Worm (Caenorhabditis elegans) whole organism, dauer: ENCODE measurements around the gene drd-5.
"Not testable (repeated sequence)": the region's sequence is repeated elsewhere in the genome, so short reads cannot be mapped to it uniquely, and the experiment has no call there.

Experiments used
- unc-62 ChIP-seq: sonication (generic microtip); optimal IDR thresholded peaks from 2 replicates; lab custom pipeline; 2017; ENCODE audit warnings: missing biosample characterization, missing genetic modification reagents, missing genetic modification characterization

Gene drd-5

DNA sequence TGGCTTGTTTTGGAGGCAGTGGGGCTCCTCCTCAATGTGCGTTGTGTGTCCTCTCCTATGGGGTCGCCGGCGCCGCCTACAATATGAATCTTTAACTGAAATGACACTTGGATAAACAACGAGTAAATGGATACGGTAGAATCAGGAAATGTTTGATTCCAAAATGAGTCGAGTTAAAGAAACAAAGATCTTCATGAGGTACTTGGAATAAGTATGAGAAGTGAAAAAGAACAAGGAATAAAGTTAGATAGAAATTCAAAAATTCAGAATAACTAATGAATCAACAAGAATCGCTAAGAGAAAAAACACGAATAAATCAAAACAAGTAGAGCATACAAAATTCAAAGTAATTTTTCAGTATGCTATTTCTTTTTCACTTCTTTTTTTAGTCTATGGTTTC is 4.8 kb upstream of the drd-5 start, which contains the start of gene npr-28:
npr-28 (minus strand) TSS at position 101 of the 400 bp plus-strand sequence.
- TF ChIP-seq unc-62 (GFP tag; lab: Kevin White, UChicago) = no peak

DNA sequence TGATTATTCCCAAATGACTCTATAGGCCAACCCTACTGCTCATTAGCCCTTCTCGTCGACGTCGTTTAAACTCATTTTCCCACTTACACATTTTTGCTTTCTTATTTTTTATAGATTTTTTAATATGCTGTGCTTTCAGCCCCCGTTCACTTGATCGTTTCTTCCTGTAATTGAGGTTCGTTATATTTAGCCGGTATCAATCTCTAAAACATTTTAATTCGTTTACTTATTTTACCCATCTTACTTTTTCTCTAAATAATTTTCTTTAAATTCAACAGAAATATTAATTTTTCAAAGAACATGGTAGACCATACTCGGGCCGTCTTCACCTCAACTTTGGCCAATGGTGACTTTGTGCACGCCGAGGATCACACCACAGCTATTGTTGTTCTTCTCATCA is 4.5 kb downstream of the drd-5 start, which contains the start of gene F55E10.1:
F55E10.1 (plus strand) TSS at position 301 of the 400 bp plus-strand sequence.
- no peak for TF ChIP-seq unc-62 (GFP tag; lab: Kevin White, UChicago)

DNA sequence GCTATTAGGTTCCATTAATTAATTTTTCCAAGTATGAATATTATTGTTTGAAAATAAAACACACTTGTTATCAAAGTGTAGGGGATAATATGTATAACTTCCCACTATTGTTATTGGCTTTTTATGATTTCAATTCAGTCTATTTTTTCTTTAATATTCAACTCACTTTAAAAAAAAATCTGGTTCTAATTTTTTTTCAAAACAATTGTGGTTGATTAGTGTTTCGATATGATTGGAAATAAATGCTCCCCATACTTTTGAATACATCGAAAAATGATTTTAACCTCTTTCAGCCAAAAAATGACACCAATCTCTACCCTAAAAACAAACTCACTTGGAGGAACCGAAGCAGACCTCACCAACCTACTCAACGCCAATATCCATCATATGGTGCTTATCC is 5.8 kb downstream of the drd-5 start, which contains the start of gene F55E10.2:
F55E10.2 (plus strand) TSS at position 301 of the 400 bp plus-strand sequence.
- TF ChIP-seq unc-62 (GFP tag; lab: Kevin White, UChicago) = no peak

DNA sequence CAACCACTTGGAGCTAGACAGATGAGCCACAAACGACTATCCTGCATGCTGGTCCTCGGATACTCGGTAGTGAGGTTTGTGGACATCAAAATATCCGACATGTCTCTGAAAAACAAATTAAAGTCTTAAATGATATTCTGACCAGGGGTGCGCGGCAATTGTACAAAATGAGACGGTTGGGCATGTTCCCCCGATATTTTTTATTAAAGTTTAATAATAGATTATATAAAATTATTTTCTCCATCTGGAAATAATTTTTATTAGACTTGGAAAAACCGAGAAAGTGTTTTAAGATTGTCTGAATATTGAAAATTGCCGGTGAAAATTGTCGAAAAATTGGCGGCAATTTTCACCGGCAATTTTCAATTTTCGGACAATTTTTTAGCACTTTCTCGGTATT is 18.3 kb downstream of the drd-5 start, which contains the start of gene F55E10.4:
F55E10.4 (minus strand) TSS at position 101 of the 400 bp plus-strand sequence.
- no peak for TF ChIP-seq unc-62 (GFP tag; lab: Kevin White, UChicago)

DNA sequence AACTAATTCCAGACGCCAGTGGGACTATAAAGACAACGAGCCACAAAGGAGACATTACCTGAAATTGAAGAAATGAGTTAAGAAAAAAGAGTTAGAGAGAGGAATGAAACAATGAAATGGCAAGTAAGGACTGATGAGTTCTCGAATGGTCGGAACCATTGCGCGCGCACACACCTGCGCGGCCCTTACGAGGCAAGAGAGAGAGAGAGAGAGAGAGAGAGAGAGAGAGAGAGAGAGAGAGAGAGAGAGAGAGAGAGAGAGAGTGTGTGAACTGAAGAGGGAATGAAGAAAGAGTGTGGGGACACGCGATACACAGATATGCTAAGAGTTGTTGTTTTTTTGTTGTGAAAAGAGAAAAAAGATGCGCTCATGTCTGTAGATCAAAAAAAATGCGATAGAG is 19.8 kb downstream of the drd-5 start, which contains the start of gene R09F10.8:
R09F10.8 (minus strand) TSS at position 58 of the 400 bp plus-strand sequence.
- no peak for TF ChIP-seq unc-62 (GFP tag; lab: Kevin White, UChicago)

DNA sequence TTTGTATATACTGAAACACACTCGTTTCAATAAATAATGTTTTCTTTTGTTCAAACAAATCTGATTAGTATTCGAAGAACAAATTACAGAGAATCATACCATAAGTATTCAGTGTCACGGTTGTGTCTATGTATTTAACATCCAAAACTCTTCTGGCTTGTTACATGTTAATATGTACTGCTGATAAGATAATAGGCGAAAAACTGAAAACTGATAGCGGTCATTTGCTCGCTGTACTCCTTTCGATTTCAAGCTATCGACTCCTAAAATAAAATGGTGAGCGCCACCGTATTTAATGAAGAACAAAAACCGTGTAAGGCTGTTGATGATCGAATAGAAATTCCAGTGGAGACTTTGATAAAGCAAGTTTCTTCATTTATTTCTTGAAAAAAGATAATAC is 22.8 kb downstream of the drd-5 start, which contains the start of gene R09F10.1:
R09F10.1 (plus strand) TSS at position 222 of the 400 bp plus-strand sequence.
- no peak for TF ChIP-seq unc-62 (GFP tag; lab: Kevin White, UChicago)

DNA sequence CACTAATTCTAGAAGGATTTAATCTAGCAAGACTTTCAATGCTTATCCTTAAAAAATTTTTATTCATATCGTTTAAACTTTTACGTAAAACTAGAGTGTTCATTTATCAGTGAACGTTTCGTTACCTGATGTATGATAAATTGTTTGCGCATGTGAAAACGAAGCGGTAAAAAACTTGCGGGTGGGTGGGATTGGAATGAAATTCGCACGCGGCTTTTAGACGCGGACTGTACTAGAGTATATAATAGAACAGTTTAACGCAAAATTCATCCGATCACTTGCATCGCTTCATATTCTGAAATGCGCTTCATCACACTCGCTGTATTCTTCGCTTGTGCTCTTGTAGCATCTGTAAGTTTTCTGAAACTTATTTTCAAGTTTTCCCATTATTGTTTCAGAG is 24.3 kb downstream of the drd-5 start, which contains the start of gene abu-9:
abu-9 (plus strand) TSS at position 301 of the 400 bp plus-strand sequence.
- not testable (repeated sequence) for TF ChIP-seq unc-62 (GFP tag; lab: Kevin White, UChicago)

DNA sequence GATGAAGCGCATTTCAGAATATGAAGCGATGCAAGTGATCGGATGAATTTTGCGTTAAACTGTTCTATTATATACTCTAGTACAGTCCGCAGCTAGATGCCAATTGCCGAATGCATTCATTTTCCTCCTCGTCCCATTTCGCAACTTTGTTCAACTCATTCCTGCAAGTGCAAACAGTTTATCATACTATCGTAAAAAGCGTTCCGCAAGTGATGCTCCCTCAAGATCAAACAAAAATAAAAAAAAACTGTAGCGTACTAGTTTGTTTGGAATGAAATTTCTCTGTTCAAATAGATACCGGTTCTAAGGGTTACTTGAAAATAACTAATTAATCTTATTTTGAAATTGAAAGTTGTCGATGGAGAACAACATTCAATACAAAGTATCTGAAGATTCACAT is 25.3 kb downstream of the drd-5 start, which contains the start of gene pqn-57:
pqn-57 (minus strand) TSS at position 101 of the 400 bp plus-strand sequence.
- TF ChIP-seq unc-62 (GFP tag; lab: Kevin White, UChicago) = no peak

DNA sequence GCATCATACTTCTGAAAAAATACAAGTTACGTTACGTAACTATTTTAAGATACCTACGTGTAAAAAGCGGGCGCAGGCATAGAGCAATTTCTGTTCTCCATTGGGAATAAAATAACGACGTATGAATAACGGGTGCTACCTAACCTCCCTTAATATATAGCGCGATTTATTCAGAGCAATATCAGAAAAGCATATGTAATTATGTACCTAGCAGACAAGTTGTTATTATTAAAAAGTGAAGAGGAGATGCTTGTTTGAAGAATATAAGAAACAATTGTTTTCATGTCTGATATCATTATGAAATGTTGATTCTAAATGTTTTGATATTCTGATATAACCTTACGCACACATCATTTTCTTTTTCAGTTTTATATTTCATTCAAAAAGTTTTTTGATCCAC is 27.2 kb downstream of the drd-5 start, which contains the start of gene srh-11:
srh-11 (minus strand) TSS at position 101 of the 400 bp plus-strand sequence.
- no peak for TF ChIP-seq unc-62 (GFP tag; lab: Kevin White, UChicago)

DNA sequence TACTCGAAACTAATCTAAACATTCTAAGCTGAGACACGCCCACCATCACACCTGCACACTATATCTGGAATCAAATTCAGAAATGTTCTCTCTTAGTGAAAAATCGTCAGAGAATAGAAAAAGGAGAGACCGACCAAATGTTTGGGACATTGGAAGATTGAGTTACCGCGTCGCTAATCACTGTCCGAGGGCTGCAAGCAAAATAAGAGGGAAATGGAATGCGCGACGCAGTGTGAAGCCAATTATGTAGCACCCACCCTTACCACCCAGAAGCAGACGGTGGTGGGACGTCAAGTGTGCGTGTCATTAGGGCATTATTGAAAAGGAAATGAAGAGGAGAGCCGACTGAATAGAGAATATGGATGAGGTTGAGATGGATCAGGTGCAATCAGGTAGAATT is 34.6 kb downstream of the drd-5 start:
- TF ChIP-seq unc-62 (GFP tag; lab: Kevin White, UChicago) = no peak

DNA sequence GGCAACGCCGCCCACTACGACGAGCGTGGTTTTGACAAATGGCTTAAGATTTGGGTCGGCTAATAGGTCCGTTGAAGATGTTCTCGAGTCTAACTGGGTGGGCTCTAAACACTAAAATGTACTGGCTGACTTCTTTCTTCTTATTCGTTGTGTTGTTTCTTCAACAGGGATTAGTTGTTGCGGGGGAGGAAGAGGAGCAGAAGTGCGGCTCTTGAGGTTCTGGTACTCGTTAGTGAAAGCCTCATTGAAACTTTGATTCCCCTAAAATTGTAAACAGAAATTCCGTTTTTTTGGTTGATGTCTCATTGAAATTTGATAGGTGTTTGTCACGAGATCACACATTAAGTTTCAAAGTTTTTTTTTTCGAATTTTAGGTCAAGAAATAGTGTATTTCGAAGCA is 35.4 kb downstream of the drd-5 start:
- no peak for TF ChIP-seq unc-62 (GFP tag; lab: Kevin White, UChicago)

DNA sequence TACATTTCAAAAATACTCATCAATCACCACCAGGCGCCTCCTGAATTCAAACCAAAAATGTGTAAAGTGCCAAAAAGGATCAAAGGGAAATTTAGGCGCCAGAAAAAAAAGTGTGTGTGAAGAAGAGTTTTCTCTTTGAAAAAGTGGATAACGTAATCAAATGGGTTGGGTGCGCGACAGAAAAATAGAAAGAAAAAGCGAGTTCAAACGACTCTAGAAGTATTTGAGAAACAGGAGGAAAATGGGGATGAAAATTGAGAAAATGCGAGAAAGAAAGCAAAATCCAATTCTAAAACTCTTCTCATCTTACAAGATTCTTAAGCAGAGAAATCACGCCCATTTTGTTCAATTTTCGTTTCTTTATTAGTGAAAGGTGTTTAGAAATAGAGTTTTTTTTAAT is 37.7 kb downstream of the drd-5 start:
- TF ChIP-seq unc-62 (GFP tag; lab: Kevin White, UChicago) = no peak

DNA sequence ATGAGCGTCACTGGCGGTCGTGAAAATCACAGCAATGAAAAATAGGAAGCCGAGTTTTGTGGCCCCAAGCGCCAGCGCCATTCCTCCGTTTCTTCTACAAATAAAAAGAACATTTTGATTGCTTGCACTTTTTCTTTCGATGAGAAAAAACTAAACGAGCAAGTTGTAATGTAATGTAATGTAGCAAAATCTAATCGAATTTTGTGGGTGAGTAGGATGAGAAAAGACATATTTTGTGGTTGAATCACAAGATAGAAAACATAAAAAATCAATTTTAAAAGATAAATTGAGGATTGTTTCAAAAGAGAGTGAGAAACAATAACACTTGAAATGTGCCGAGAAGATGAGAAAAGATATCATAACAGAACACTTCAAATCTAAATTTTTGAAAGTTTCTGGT is 38.5 kb downstream of the drd-5 start, which contains the start of gene R09F10.5:
R09F10.5 (minus strand) TSS at position 101 of the 400 bp plus-strand sequence.
- TF ChIP-seq unc-62 (GFP tag; lab: Kevin White, UChicago) = no peak

DNA sequence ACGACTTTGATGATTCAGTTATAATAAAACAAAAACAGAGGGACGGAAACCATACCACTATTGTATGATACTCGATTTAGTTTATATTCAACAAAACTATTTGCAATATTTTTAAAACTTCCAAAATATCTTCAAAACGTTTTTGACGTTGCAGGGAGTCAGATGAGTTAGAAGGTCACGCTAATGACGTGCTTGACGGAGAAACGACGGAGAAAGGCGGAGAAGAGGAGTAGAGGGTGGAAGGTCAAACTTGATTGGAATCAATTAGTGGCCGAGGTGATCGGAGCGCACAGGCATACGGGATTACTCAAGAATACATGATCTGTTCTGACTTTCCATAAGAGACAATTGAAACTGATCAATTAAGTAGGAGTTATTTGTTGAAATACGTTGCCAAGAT is 43.3 kb downstream of the drd-5 start:
- TF ChIP-seq unc-62 (GFP tag; lab: Kevin White, UChicago) = no peak

DNA sequence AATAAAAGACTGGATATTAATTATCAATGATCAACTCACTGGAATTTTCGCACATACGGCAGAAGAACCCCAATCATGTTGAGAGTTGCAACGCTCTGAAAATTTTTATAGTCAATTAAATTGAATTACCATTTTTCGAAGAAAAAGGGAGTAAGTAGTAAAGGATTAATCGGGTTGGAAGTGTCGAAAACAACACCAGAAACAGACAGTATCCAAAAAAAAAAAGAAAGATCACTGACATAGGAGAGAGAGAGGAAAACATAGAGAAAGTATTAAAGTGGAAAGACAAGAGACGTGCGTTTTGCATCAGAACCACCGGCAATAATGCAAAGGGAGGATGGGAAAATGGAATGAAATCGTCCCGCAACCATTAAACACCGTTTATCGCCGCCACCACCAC is 43.8 kb downstream of the drd-5 start, which contains the start of gene inx-5:
inx-5 (minus strand) TSS at position 101 of the 400 bp plus-strand sequence.
- TF ChIP-seq unc-62 (GFP tag; lab: Kevin White, UChicago) = no peak

DNA sequence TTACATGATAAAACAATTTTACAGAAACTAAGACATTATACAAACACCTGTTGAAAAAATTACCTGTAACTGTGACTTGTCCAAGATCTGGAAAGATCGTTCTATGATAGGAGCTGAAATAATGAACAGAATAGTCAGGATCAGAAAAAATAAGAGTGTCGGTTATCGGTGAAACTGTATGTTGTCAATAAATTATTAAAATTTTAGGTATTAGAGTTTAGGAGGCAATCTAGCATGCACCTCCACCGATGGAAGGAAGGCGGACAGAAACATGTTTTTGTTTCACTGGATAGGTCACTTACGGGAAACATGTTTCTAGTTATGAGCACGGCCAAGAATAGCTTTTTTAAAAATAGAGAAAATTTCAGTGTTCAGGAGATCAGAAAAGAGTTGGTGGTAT is 46.6 kb downstream of the drd-5 start, which contains the start of gene ced-13:
ced-13 (minus strand) TSS at position 101 of the 400 bp plus-strand sequence.
- TF ChIP-seq unc-62 (GFP tag; lab: Kevin White, UChicago) = no peak

DNA sequence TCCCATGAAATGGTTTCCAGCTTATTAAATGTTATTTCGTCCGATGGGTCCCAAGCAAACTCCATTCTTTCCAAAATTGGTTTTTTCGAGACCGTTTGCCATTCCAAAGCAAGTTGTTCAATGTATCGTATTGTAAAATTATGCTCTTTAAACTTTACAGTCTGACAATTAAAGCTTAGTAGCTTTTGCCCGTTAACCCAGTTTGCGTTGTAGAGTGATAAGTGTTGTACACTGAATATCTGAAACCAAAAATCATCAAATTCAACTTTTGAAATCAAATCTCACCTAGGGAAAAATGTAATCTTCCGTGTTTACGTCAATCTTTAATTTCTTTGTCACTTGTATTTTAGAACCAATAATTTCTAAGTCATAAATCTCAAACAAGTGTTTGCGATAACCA is 48.8 kb downstream of the drd-5 start:
- no peak for TF ChIP-seq unc-62 (GFP tag; lab: Kevin White, UChicago)
